Worm (Caenorhabditis elegans) whole organism, young adult: ENCODE measurements around the gene cct-6.

Experiments used
- B0035.1 ChIP-seq: sonication (generic microtip); optimal IDR thresholded peaks from 2 replicates; lab custom pipeline; 2016; ENCODE audit warnings: missing genetic modification characterization, mild to moderate bottlenecking, missing compliant biosample characterization, missing genotype, missing genetic modification reagents
- B0261.1 ChIP-seq: sonication (generic microtip); optimal IDR thresholded peaks from 2 replicates; lab custom pipeline; 2016; ENCODE audit warnings: mild to moderate bottlenecking, missing genetic modification characterization, moderate library complexity, missing compliant biosample characterization
- B0336.3 ChIP-seq: fragments of 200-800 bp; sonication (Bioruptor generic); IDR thresholded peaks from 2 replicates; pipeline ENCODE4 v1.3.6; 2022; ENCODE audit warnings: missing genetic modification characterization, missing compliant biosample characterization
- D2030.7 ChIP-seq: fragments of 200-800 bp; sonication (Bioruptor generic); IDR thresholded peaks from 2 replicates; pipeline ENCODE4 v1.3.6; 2022; ENCODE audit warnings: missing genetic modification reagents, missing genetic modification characterization, missing compliant biosample characterization
- F33H1.4 ChIP-seq: fragments of 200-800 bp; sonication (Bioruptor generic); IDR thresholded peaks from 2 replicates; pipeline ENCODE4 v1.3.6; 2022; ENCODE audit warnings: missing genetic modification reagents, missing genetic modification characterization, missing compliant biosample characterization
- F39B2.1 ChIP-seq: fragments of 200-800 bp; sonication (Bioruptor generic); IDR thresholded peaks from 2 replicates; pipeline ENCODE4 v1.3.6; 2022; ENCODE audit warnings: missing genetic modification reagents, missing genetic modification characterization, missing compliant biosample characterization
- F57C9.4 ChIP-seq: sonication (generic microtip); optimal IDR thresholded peaks from 2 replicates; lab custom pipeline; 2017; ENCODE audit warnings: mild to moderate bottlenecking, missing genetic modification characterization, missing compliant biosample characterization
- Y53G8AR.9 ChIP-seq: fragments of 200-800 bp; sonication (Bioruptor generic); conservative IDR thresholded peaks from 2 replicates; pipeline ENCODE4 v1.3.6; 2022; ENCODE audit warnings: missing genetic modification reagents, missing genetic modification characterization, missing compliant biosample characterization
- Y67H2A.10 ChIP-seq: fragments of 200-800 bp; sonication (Bioruptor generic); conservative IDR thresholded peaks from 2 replicates; pipeline ENCODE4 v1.3.6; 2022; ENCODE audit warnings: missing genetic modification reagents, missing genetic modification characterization, missing compliant biosample characterization
- ZK185.1 ChIP-seq: sonication (generic microtip); optimal IDR thresholded peaks from 2 replicates; lab custom pipeline; 2016; ENCODE audit warnings: mild to moderate bottlenecking, missing genetic modification characterization, missing compliant biosample characterization; ENCODE audit not compliant: poor library complexity, severe bottlenecking
- akir-1 ChIP-seq: fragments of 200-800 bp; sonication (Bioruptor generic); optimal IDR thresholded peaks from 2 replicates; lab custom pipeline; 2018; ENCODE audit warnings: mild to moderate bottlenecking, missing genetic modification characterization, moderate library complexity, missing compliant biosample characterization
- aptf-2 ChIP-seq: fragments of 200-800 bp; sonication (Bioruptor generic); conservative IDR thresholded peaks from 2 replicates; pipeline ENCODE4 v1.3.6; 2022; ENCODE audit warnings: missing genetic modification reagents, missing genetic modification characterization, missing compliant biosample characterization
- athp-1 ChIP-seq: sonication (generic microtip); optimal IDR thresholded peaks from 2 replicates; lab custom pipeline; 2017; ENCODE audit warnings: mild to moderate bottlenecking, missing genetic modification characterization, missing compliant biosample characterization
- attf-5 ChIP-seq: fragments of 200-800 bp; sonication (Bioruptor generic); optimal IDR thresholded peaks from 2 replicates; lab custom pipeline; 2018; ENCODE audit warnings: mild to moderate bottlenecking, missing genetic modification characterization, missing compliant biosample characterization
- bed-1 ChIP-seq: fragments of 200-800 bp; sonication (Bioruptor generic); IDR thresholded peaks from 2 replicates; pipeline ENCODE4 v1.3.6; 2022; ENCODE audit warnings: missing genetic modification reagents, missing genetic modification characterization, missing compliant biosample characterization
- bed-2 ChIP-seq: fragments of 200-800 bp; sonication (Bioruptor generic); IDR thresholded peaks from 2 replicates; pipeline ENCODE4 v1.3.6; 2022; ENCODE audit warnings: missing genetic modification reagents, missing genetic modification characterization, missing compliant biosample characterization
- cebp-2 ChIP-seq: fragments of 200-800 bp; sonication (Bioruptor generic); IDR thresholded peaks from 2 replicates; pipeline ENCODE4 v1.3.6; 2022; ENCODE audit warnings: missing genetic modification characterization, missing compliant biosample characterization
- ceh-40 ChIP-seq: fragments of 200-800 bp; sonication (Bioruptor generic); IDR thresholded peaks from 2 replicates; pipeline ENCODE4 v1.3.6; 2022; ENCODE audit warnings: missing genetic modification characterization, missing compliant biosample characterization
- ceh-79 ChIP-seq: sonication (generic microtip); optimal IDR thresholded peaks from 2 replicates; lab custom pipeline; 2017; ENCODE audit warnings: mild to moderate bottlenecking, missing genetic modification characterization, missing compliant biosample characterization
- chd-7 ChIP-seq: sonication (generic microtip); optimal IDR thresholded peaks from 2 replicates; lab custom pipeline; 2016; ENCODE audit warnings: mild to moderate bottlenecking, missing genetic modification characterization, moderate library complexity, missing compliant biosample characterization
- die-1 ChIP-seq: sonication (generic microtip); optimal IDR thresholded peaks from 2 replicates; lab custom pipeline; 2016; ENCODE audit warnings: missing genotype, mild to moderate bottlenecking, missing genetic modification characterization, missing compliant biosample characterization
- efl-1 ChIP-seq: fragments of 150-350 bp; optimal IDR thresholded peaks from 2 replicates; lab custom pipeline; 2014; ENCODE audit warnings: missing biosample characterization, missing genetic modification reagents, missing genetic modification characterization
- egl-44 ChIP-seq: fragments of 200-800 bp; sonication (Bioruptor generic); IDR thresholded peaks from 2 replicates; pipeline ENCODE4 v1.3.6; 2022; ENCODE audit warnings: missing genetic modification reagents, missing genetic modification characterization, missing compliant biosample characterization
- ekl-4 ChIP-seq: fragments of 200-800 bp; sonication (Bioruptor generic); IDR thresholded peaks from 2 replicates; pipeline ENCODE4 v1.3.6; 2022; ENCODE audit warnings: missing genetic modification reagents, missing genetic modification characterization, missing compliant biosample characterization
- ets-4 ChIP-seq: fragments of 200-800 bp; sonication (Bioruptor generic); optimal IDR thresholded peaks from 2 replicates; lab custom pipeline; 2018; ENCODE audit warnings: mild to moderate bottlenecking, missing genetic modification characterization, missing compliant biosample characterization
- hmg-1.2 ChIP-seq: fragments of 200-800 bp; sonication (Bioruptor generic); IDR thresholded peaks from 2 replicates; pipeline ENCODE4 v1.3.6; 2022; ENCODE audit warnings: missing genetic modification reagents, missing genetic modification characterization, missing compliant biosample characterization
- hrde-1 ChIP-seq: sonication (generic microtip); optimal IDR thresholded peaks from 2 replicates; lab custom pipeline; 2016; ENCODE audit warnings: missing genetic modification characterization, mild to moderate bottlenecking, missing compliant biosample characterization, moderate library complexity, missing genotype, missing genetic modification reagents, borderline replicate concordance
- let-526 ChIP-seq: fragments of 200-800 bp; sonication (Bioruptor generic); IDR thresholded peaks from 2 replicates; pipeline ENCODE4 v1.3.6; 2022; ENCODE audit warnings: missing genetic modification reagents, missing genetic modification characterization, missing compliant biosample characterization
- lin-40 ChIP-seq: sonication (generic microtip); optimal IDR thresholded peaks from 2 replicates; lab custom pipeline; 2016; ENCODE audit warnings: missing genetic modification characterization, mild to moderate bottlenecking, missing compliant biosample characterization, missing genotype, missing genetic modification reagents
- lir-1 ChIP-seq: fragments of 200-800 bp; sonication (Bioruptor generic); conservative IDR thresholded peaks from 2 replicates; pipeline ENCODE4 v1.3.6; 2022; ENCODE audit warnings: missing genetic modification reagents, missing genetic modification characterization, missing compliant biosample characterization
- madf-10 ChIP-seq: sonication (generic microtip); optimal IDR thresholded peaks from 2 replicates; lab custom pipeline; 2016; ENCODE audit warnings: mild to moderate bottlenecking, missing genetic modification characterization, missing compliant biosample characterization
- mxl-1 ChIP-seq: sonication (generic microtip); optimal IDR thresholded peaks from 2 replicates; lab custom pipeline; 2016; ENCODE audit warnings: missing genetic modification characterization, missing compliant biosample characterization
- nfya-1 ChIP-seq: sonication (generic microtip); optimal IDR thresholded peaks from 2 replicates; lab custom pipeline; 2017; ENCODE audit warnings: antibody characterized with exemption, missing compliant biosample characterization, missing genetic modification characterization, borderline replicate concordance; ENCODE audit not compliant: insufficient read depth
- nfyb-1 ChIP-seq: fragments of 200-800 bp; sonication (Bioruptor generic); IDR thresholded peaks from 2 replicates; pipeline ENCODE4 v1.3.6; 2022; ENCODE audit warnings: missing genetic modification reagents, missing genetic modification characterization, missing compliant biosample characterization
- nhr-120 ChIP-seq: fragments of 200-800 bp; sonication (Bioruptor generic); IDR thresholded peaks from 2 replicates; pipeline ENCODE4 v1.3.6; 2022; ENCODE audit warnings: missing genetic modification characterization, missing compliant biosample characterization
- nhr-80 ChIP-seq: sonication (generic microtip); optimal IDR thresholded peaks from 2 replicates; lab custom pipeline; 2016; ENCODE audit warnings: missing genetic modification characterization, missing compliant biosample characterization
- nhr-90 ChIP-seq: sonication (generic microtip); optimal IDR thresholded peaks from 2 replicates; lab custom pipeline; 2016; ENCODE audit warnings: missing genotype, mild to moderate bottlenecking, missing genetic modification characterization, missing compliant biosample characterization
- rec-8 ChIP-seq, 2 experiments: sonication (generic microtip); optimal IDR thresholded peaks; 2 replicates each; lab custom pipeline; 2016; ENCODE audit warnings: mild to moderate bottlenecking in 2 of 2, missing genetic modification characterization in 2 of 2, missing genetic modification reagents in 2 of 2, missing genotype in 2 of 2, missing biosample characterization in 1 of 2, missing compliant biosample characterization in 1 of 2, moderate library complexity in 1 of 2
- sdz-38 ChIP-seq: sonication (generic microtip); optimal IDR thresholded peaks from 2 replicates; lab custom pipeline; 2016; ENCODE audit warnings: missing genotype, missing genetic modification characterization, missing compliant biosample characterization
- snpc-3.4 ChIP-seq: sonication (generic microtip); optimal IDR thresholded peaks from 2 replicates; lab custom pipeline; 2017; ENCODE audit warnings: missing genetic modification characterization, mild to moderate bottlenecking, missing compliant biosample characterization, antibody characterized with exemption, moderate library complexity, missing genotype, missing genetic modification reagents
- snpc-4 ChIP-seq, 5 experiments: fragments of 150-350 bp in 1 of 5; sonication (generic microtip) in 4 of 5; optimal IDR thresholded peaks; 2 replicates each; lab custom pipeline; 2014 to 2018; ENCODE audit warnings: missing genetic modification characterization in 5 of 5, missing biosample characterization in 3 of 5, antibody characterized with exemption in 2 of 5, mild to moderate bottlenecking in 2 of 5, missing compliant biosample characterization in 2 of 5, missing genotype in 2 of 5, moderate library complexity in 2 of 5, missing genetic modification reagents in 1 of 5
- sptf-2 ChIP-seq: fragments of 200-800 bp; sonication (Bioruptor generic); optimal IDR thresholded peaks from 2 replicates; lab custom pipeline; 2018; ENCODE audit warnings: mild to moderate bottlenecking, missing genetic modification characterization, missing compliant biosample characterization
- tbx-9 ChIP-seq: sonication (generic microtip); optimal IDR thresholded peaks from 2 replicates; lab custom pipeline; 2016; ENCODE audit warnings: borderline replicate concordance, missing genetic modification characterization, inconsistent platforms, missing compliant biosample characterization
- unc-62 ChIP-seq: fragments of 150-350 bp; optimal IDR thresholded peaks from 2 replicates; lab custom pipeline; 2014; ENCODE audit warnings: missing biosample characterization, missing genetic modification reagents, missing genetic modification characterization
- xnd-1 ChIP-seq: sonication (generic microtip); optimal IDR thresholded peaks from 2 replicates; lab custom pipeline; 2016; ENCODE audit warnings: missing genotype, missing genetic modification reagents, missing genetic modification characterization, missing compliant biosample characterization
- zim-3 ChIP-seq: sonication (generic microtip); optimal IDR thresholded peaks from 2 replicates; lab custom pipeline; 2017; ENCODE audit warnings: mild to moderate bottlenecking, missing genetic modification characterization, moderate library complexity, missing compliant biosample characterization
- ztf-22 ChIP-seq: fragments of 200-800 bp; sonication (Bioruptor generic); optimal IDR thresholded peaks from 2 replicates; lab custom pipeline; 2018; ENCODE audit warnings: mild to moderate bottlenecking, missing genetic modification characterization, moderate library complexity, missing compliant biosample characterization

The cct-6 gene

ce11 chrIII:5876140-5876675 lies 20.7 kb upstream of the cct-6 start, which contains the start of gene aldo-2 (continued):
- no peak for TF ChIP-seq cebp-2
- TF ChIP-seq nfya-1 (tag; lab: Kevin White, UChicago) = no peak
- peak; percentile 84; the same call in 1 of the 2 replicates for TF ChIP-seq Y53G8AR.9 (GFP tag; lab: Robert Waterston, UW)
- TF ChIP-seq athp-1 (tag; lab: Kevin White, UChicago) = peak; percentile 36
- TF ChIP-seq F39B2.1 = no peak
- no peak for TF ChIP-seq mxl-1 (tag; lab: Kevin White, UChicago)
- no peak for TF ChIP-seq madf-10 (tag; lab: Kevin White, UChicago)
- peak; percentile 44; the same call in 1 of the 2 replicates for TF ChIP-seq egl-44
- TF ChIP-seq bed-1 = no peak
- no peak for TF ChIP-seq sptf-2 (GFP tag; lab: Kevin White, UChicago)
- TF ChIP-seq lin-40 (tag; lab: Kevin White, UChicago) = no peak
- TF ChIP-seq B0035.1 (tag; lab: Kevin White, UChicago) = no peak
- no peak for TF ChIP-seq die-1 (tag; lab: Kevin White, UChicago)
- peak; percentile 36 for TF ChIP-seq nhr-80 (tag; lab: Kevin White, UChicago)
- no peak for TF ChIP-seq let-526
- TF ChIP-seq chd-7 = no peak
- TF ChIP-seq F57C9.4 (tag; lab: Kevin White, UChicago) = no peak
- TF ChIP-seq ets-4 (GFP tag; lab: Kevin White, UChicago) = no peak
- no peak for TF ChIP-seq ceh-79 (tag; lab: Kevin White, UChicago)
- no peak for TF ChIP-seq akir-1 (GFP tag; lab: Kevin White, UChicago)
- TF ChIP-seq B0261.1 (tag; lab: Kevin White, UChicago) = no peak
- no peak for TF ChIP-seq hrde-1 (tag; lab: Kevin White, UChicago)
- TF ChIP-seq ztf-22 (GFP tag; lab: Kevin White, UChicago) = no peak
- peak; percentile 83 for TF ChIP-seq snpc-3.4 (tag; lab: Kevin White, UChicago)
- peak; percentile 39 for TF ChIP-seq zim-3 (tag; lab: Kevin White, UChicago)
- TF ChIP-seq F33H1.4 (GFP tag; lab: Robert Waterston, UW) = peak; percentile 84
- TF ChIP-seq attf-5 (GFP tag; lab: Kevin White, UChicago) = no peak
- no peak for TF ChIP-seq snpc-4 (GFP tag; optimal IDR thresholded peaks at IDR 0.05; lab: Kevin White, UChicago)
- peak in 2 of 4 experiments; percentile 39 to 42 for TF ChIP-seq snpc-4 (tag; optimal IDR thresholded peaks at IDR 0.05; lab: Kevin White, UChicago)
- TF ChIP-seq tbx-9 (tag; lab: Kevin White, UChicago) = no peak
- no peak for TF ChIP-seq rec-8 (tag; optimal IDR thresholded peaks at IDR 0.05; lab: Kevin White, UChicago)
- TF ChIP-seq xnd-1 (tag; lab: Kevin White, UChicago) = peak; percentile 92
- no peak for TF ChIP-seq lir-1 (GFP tag; lab: Robert Waterston, UW)
- 0 out of 2 replicates have a peak, but pooled peaks have one; percentile 58 for TF ChIP-seq B0336.3 (GFP tag; lab: Robert Waterston, UW)
- TF ChIP-seq nfyb-1 = 0 out of 2 replicates have a peak, but pooled peaks have one; percentile 64
- TF ChIP-seq efl-1 (GFP tag; lab: Kevin White, UChicago) = peak; percentile 97
- no peak for TF ChIP-seq unc-62 (GFP tag; lab: Kevin White, UChicago)
- TF ChIP-seq Y67H2A.10 (GFP tag; lab: Robert Waterston, UW) = peak; percentile 69
- TF ChIP-seq nhr-90 = no peak
- no peak for TF ChIP-seq ceh-40 (GFP tag; lab: Robert Waterston, UW)
- TF ChIP-seq hmg-1.2 (GFP tag; lab: Robert Waterston, UW) = peak; percentile 84
- TF ChIP-seq bed-2 (GFP tag; lab: Robert Waterston, UW) = no peak
- TF ChIP-seq aptf-2 = peak; percentile 70
- no peak for TF ChIP-seq sdz-38 (tag; lab: Kevin White, UChicago)
- peak; percentile 93 for TF ChIP-seq D2030.7
- TF ChIP-seq ekl-4 (GFP tag; lab: Robert Waterston, UW) = peak; percentile 87
- TF ChIP-seq ZK185.1 (tag; lab: Kevin White, UChicago) = peak; percentile 40
- no peak for TF ChIP-seq nhr-120 (GFP tag; lab: Robert Waterston, UW)
